Worm (Caenorhabditis elegans) whole organism, L4 larva: Measurements from ENCODE around the gene sul-1.

ENCODE experiments used
- F10B5.3 ChIP-seq: sonication (generic microtip); optimal IDR thresholded peaks from 2 replicates; lab custom pipeline; 2016; ENCODE audit warnings: mild to moderate bottlenecking, missing genetic modification characterization, missing compliant biosample characterization
- F26F4.8 ChIP-seq: fragments of 200-800 bp; sonication (Bioruptor generic); conservative IDR thresholded peaks from 2 replicates; pipeline ENCODE4 v1.3.6; 2022; ENCODE audit warnings: missing genetic modification characterization, missing compliant biosample characterization
- F37D6.2 ChIP-seq: sonication (generic microtip); optimal IDR thresholded peaks from 2 replicates; lab custom pipeline; 2016; ENCODE audit warnings: mild to moderate bottlenecking, missing genetic modification characterization, missing compliant biosample characterization
- R02D3.7 ChIP-seq: fragments of 150-350 bp; sonication (generic microtip); optimal IDR thresholded peaks from 3 replicates; lab custom pipeline; 2014; ENCODE audit warnings: missing biosample characterization, missing genetic modification characterization
- Y105C5A.15 ChIP-seq: fragments of 200-800 bp; sonication (Bioruptor generic); IDR thresholded peaks from 2 replicates; pipeline ENCODE4 v1.3.6; 2022; ENCODE audit warnings: missing genetic modification characterization, missing compliant biosample characterization
- Y5F2A.4 ChIP-seq: fragments of 200-800 bp; sonication (Bioruptor generic); optimal IDR thresholded peaks from 2 replicates; lab custom pipeline; 2018; ENCODE audit warnings: mild to moderate bottlenecking, missing genetic modification characterization, missing compliant biosample characterization
- Y75B8A.6 ChIP-seq: fragments of 200-800 bp; sonication (Bioruptor generic); IDR thresholded peaks from 2 replicates; pipeline ENCODE4 v1.3.6; 2022; ENCODE audit warnings: missing genetic modification reagents, missing genetic modification characterization, missing compliant biosample characterization
- aha-1 ChIP-seq: fragments of 150-350 bp; peaks from one replicate; lab custom pipeline; 2014; ENCODE audit warnings: missing biosample characterization, missing genetic modification characterization
- ama-1 ChIP-seq: fragments of 150-350 bp; optimal IDR thresholded peaks from 2 replicates; lab custom pipeline; 2014; ENCODE audit warnings: inconsistent platforms, mixed read lengths
- ceh-32 ChIP-seq: sonication (generic microtip); optimal IDR thresholded peaks from 2 replicates; lab custom pipeline; 2016; ENCODE audit warnings: mild to moderate bottlenecking, missing genetic modification characterization, missing compliant biosample characterization; ENCODE audit not compliant: poor library complexity
- ceh-62 ChIP-seq: sonication (generic microtip); optimal IDR thresholded peaks from 2 replicates; lab custom pipeline; 2017; ENCODE audit warnings: missing biosample characterization, missing genetic modification characterization
- ceh-82 ChIP-seq: sonication (generic microtip); optimal IDR thresholded peaks from 2 replicates; lab custom pipeline; 2017; ENCODE audit warnings: missing biosample characterization, missing genetic modification characterization
- ctbp-1 ChIP-seq: fragments of 200-800 bp; sonication (Bioruptor generic); IDR thresholded peaks from 2 replicates; pipeline ENCODE4 v1.3.6; 2022; ENCODE audit warnings: missing genetic modification reagents, missing genetic modification characterization, missing compliant biosample characterization
- daf-16 ChIP-seq, 3 experiments: sonication (generic microtip); optimal IDR thresholded peaks; 2 replicates each; lab custom pipeline; 2016 to 2017; ENCODE audit warnings: missing genetic modification characterization in 3 of 3, missing genetic modification reagents in 3 of 3, mild to moderate bottlenecking in 2 of 3, missing compliant biosample characterization in 2 of 3, missing biosample characterization in 1 of 3, moderate library complexity in 1 of 3
- dmd-6 ChIP-seq: fragments of 200-800 bp; sonication (Bioruptor generic); IDR thresholded peaks from 2 replicates; pipeline ENCODE4 v1.3.6; 2022; ENCODE audit warnings: missing genetic modification reagents, missing genetic modification characterization, missing compliant biosample characterization
- dve-1 ChIP-seq: sonication (generic microtip); optimal IDR thresholded peaks from 2 replicates; lab custom pipeline; 2017; ENCODE audit warnings: antibody characterized with exemption, mild to moderate bottlenecking, missing genetic modification characterization, missing compliant biosample characterization; ENCODE audit not compliant: insufficient read depth
- egl-27 ChIP-seq: sonication (generic microtip); optimal IDR thresholded peaks from 3 replicates; lab custom pipeline; 2017; ENCODE audit warnings: missing biosample characterization, missing genetic modification reagents, missing genetic modification characterization
- egl-43 ChIP-seq: fragments of 200-800 bp; sonication (Bioruptor generic); IDR thresholded peaks from 2 replicates; pipeline ENCODE4 v1.3.6; 2022; ENCODE audit warnings: missing genetic modification reagents, missing genetic modification characterization, missing compliant biosample characterization
- gei-8 ChIP-seq: fragments of 200-800 bp; sonication (Bioruptor generic); optimal IDR thresholded peaks from 2 replicates; lab custom pipeline; 2018; ENCODE audit warnings: mild to moderate bottlenecking, missing genetic modification characterization, missing compliant biosample characterization
- hif-1 ChIP-seq, 2 experiments: sonication (generic microtip); optimal IDR thresholded peaks; 2 replicates each; lab custom pipeline; 2016 to 2017; ENCODE audit warnings: missing compliant biosample characterization in 2 of 2, missing genetic modification characterization in 2 of 2, missing genetic modification reagents in 2 of 2, missing genotype in 2 of 2, mild to moderate bottlenecking in 1 of 2
- hlh-11 ChIP-seq: fragments of 200-800 bp; sonication (Bioruptor generic); optimal IDR thresholded peaks from 2 replicates; lab custom pipeline; 2018; ENCODE audit warnings: mild to moderate bottlenecking, missing genetic modification characterization, missing compliant biosample characterization
- hlh-30 ChIP-seq: sonication (generic microtip); optimal IDR thresholded peaks from 2 replicates; lab custom pipeline; 2017; ENCODE audit warnings: antibody characterized with exemption, mild to moderate bottlenecking, missing genetic modification characterization, missing compliant biosample characterization; ENCODE audit not compliant: insufficient read depth
- hmg-1.1 ChIP-seq: fragments of 200-800 bp; sonication (Bioruptor generic); IDR thresholded peaks from 2 replicates; pipeline ENCODE4 v1.3.6; 2022; ENCODE audit warnings: missing genetic modification reagents, missing genetic modification characterization, missing compliant biosample characterization
- lin-29 ChIP-seq: fragments of 200-800 bp; sonication (Bioruptor generic); IDR thresholded peaks from 2 replicates; pipeline ENCODE4 v1.3.6; 2022; ENCODE audit warnings: missing genetic modification reagents, missing genetic modification characterization, missing compliant biosample characterization
- lin-38 ChIP-seq: fragments of 200-800 bp; sonication (Bioruptor generic); IDR thresholded peaks from 2 replicates; pipeline ENCODE4 v1.3.6; 2022; ENCODE audit warnings: missing genetic modification reagents, missing genetic modification characterization, missing compliant biosample characterization
- lin-39 ChIP-seq: fragments of 150-350 bp; optimal IDR thresholded peaks from 2 replicates; lab custom pipeline; 2014; ENCODE audit warnings: missing biosample characterization, missing genetic modification reagents, missing genetic modification characterization
- lir-3 ChIP-seq: sonication (generic microtip); optimal IDR thresholded peaks from 2 replicates; lab custom pipeline; 2016; ENCODE audit warnings: mild to moderate bottlenecking, missing genetic modification characterization, missing compliant biosample characterization
- lsy-2 ChIP-seq, 2 experiments: fragments of 150-350 bp in 1 of 2; sonication (generic microtip) in 1 of 2; optimal IDR thresholded peaks; 2 replicates each; lab custom pipeline; 2014 to 2017; ENCODE audit warnings: missing biosample characterization in 2 of 2, missing genetic modification characterization in 2 of 2
- mdl-1 ChIP-seq, 2 experiments: fragments of 150-350 bp in 1 of 2; sonication (generic microtip) in 1 of 2; optimal IDR thresholded peaks; 2 replicates each; lab custom pipeline; 2014 to 2017; ENCODE audit warnings: missing biosample characterization in 2 of 2, missing genetic modification characterization in 2 of 2
- nhr-10 ChIP-seq: fragments of 150-350 bp; optimal IDR thresholded peaks from 2 replicates; lab custom pipeline; 2014; ENCODE audit warnings: missing biosample characterization, missing genetic modification characterization
- nhr-11 ChIP-seq: fragments of 150-350 bp; optimal IDR thresholded peaks from 2 replicates; lab custom pipeline; 2014; ENCODE audit warnings: missing biosample characterization, missing genetic modification characterization
- nhr-28 ChIP-seq: fragments of 150-350 bp; optimal IDR thresholded peaks from 2 replicates; lab custom pipeline; 2014; ENCODE audit warnings: missing biosample characterization, missing genetic modification characterization
- nhr-48 ChIP-seq: sonication (generic microtip); optimal IDR thresholded peaks from 2 replicates; lab custom pipeline; 2016; ENCODE audit warnings: mild to moderate bottlenecking, missing genetic modification characterization, missing compliant biosample characterization
- nhr-77 ChIP-seq: fragments of 150-350 bp; optimal IDR thresholded peaks from 2 replicates; lab custom pipeline; 2014; ENCODE audit warnings: missing biosample characterization, missing genetic modification characterization
- pqm-1 ChIP-seq: sonication (generic microtip); optimal IDR thresholded peaks from 2 replicates; lab custom pipeline; 2017; ENCODE audit warnings: missing biosample characterization, missing genetic modification characterization
- snpc-1.2 ChIP-seq: fragments of 200-800 bp; sonication (Bioruptor generic); IDR thresholded peaks from 2 replicates; pipeline ENCODE4 v1.3.6; 2022; ENCODE audit warnings: missing genetic modification reagents, missing genetic modification characterization, missing compliant biosample characterization
- spr-1 ChIP-seq: sonication (generic microtip); optimal IDR thresholded peaks from 2 replicates; lab custom pipeline; 2016; ENCODE audit warnings: mild to moderate bottlenecking, missing genetic modification characterization, missing compliant biosample characterization
- tag-97 ChIP-seq: fragments of 200-800 bp; sonication (Bioruptor generic); IDR thresholded peaks from 2 replicates; pipeline ENCODE4 v1.3.6; 2022; ENCODE audit warnings: missing genetic modification characterization, missing compliant biosample characterization
- tra-1 ChIP-seq: fragments of 200-800 bp; sonication (Bioruptor generic); IDR thresholded peaks from 2 replicates; pipeline ENCODE4 v1.3.6; 2022; ENCODE audit warnings: missing genetic modification reagents, missing genetic modification characterization, missing compliant biosample characterization
- unc-62 ChIP-seq, 3 experiments: fragments of 150-350 bp in 1 of 3; sonication (generic microtip); optimal IDR thresholded peaks in 2 of 3; peaks in 1 of 3; 1 replicate in 1 of 3; 2 replicates in 2 of 3; lab custom pipeline; 2014 to 2017; ENCODE audit warnings: missing biosample characterization in 3 of 3, missing genetic modification characterization in 3 of 3, missing genetic modification reagents in 3 of 3, missing genotype in 1 of 3
- zag-1 ChIP-seq: fragments of 150-350 bp; optimal IDR thresholded peaks from 2 replicates; lab custom pipeline; 2014; ENCODE audit warnings: missing biosample characterization, missing genetic modification characterization
- zfp-3 ChIP-seq: fragments of 200-800 bp; sonication (Bioruptor generic); conservative IDR thresholded peaks from 2 replicates; pipeline ENCODE4 v1.3.6; 2022; ENCODE audit warnings: missing genetic modification reagents, missing genetic modification characterization, missing compliant biosample characterization
- zip-2 ChIP-seq: fragments of 150-350 bp; optimal IDR thresholded peaks from 2 replicates; lab custom pipeline; 2014; ENCODE audit warnings: missing biosample characterization, missing genetic modification characterization
- ztf-7 ChIP-seq: fragments of 150-350 bp; optimal IDR thresholded peaks from 2 replicates; lab custom pipeline; 2014; ENCODE audit warnings: missing biosample characterization, missing genetic modification characterization

Gene sul-1

ce11 chrX:3297812-3298211, 27.1 kb upstream of the sul-1 start:
- TF ChIP-seq hlh-11 (tag; lab: Kevin White, UChicago) (peak; percentile 58), F37D6.2 (tag; lab: Kevin White, UChicago) (no peak), mdl-1 (tag; optimal IDR thresholded peaks at IDR 0.05; lab: Kevin White, UChicago) (peak in 1 of 2 experiments; percentile 0), lin-39 (tag; lab: Kevin White, UChicago) (no peak), lir-3 (tag; lab: Kevin White, UChicago) (no peak), nhr-10 (tag; lab: Kevin White, UChicago) (no peak), aha-1 (peak; percentile 71), daf-16 (GFP tag; optimal IDR thresholded peaks at IDR 0.05; lab: Kevin White, UChicago) (no peak), daf-16 (tag; optimal IDR thresholded peaks at IDR 0.05; lab: Kevin White, UChicago) (peak; percentile 73), hlh-30 (peak; percentile 18), dve-1 (tag; lab: Kevin White, UChicago) (peak; percentile 59), nhr-48 (tag; lab: Kevin White, UChicago) (peak; percentile 39), dmd-6 (GFP tag; lab: Robert Waterston, UW) (peak; percentile 96), nhr-28 (tag; lab: Kevin White, UChicago) (peak; percentile 78), pqm-1 (tag; lab: Kevin White, UChicago) (peak; percentile 61), spr-1 (tag; lab: Kevin White, UChicago) (no peak), unc-62 (GFP tag; optimal IDR thresholded peaks at IDR 0.05 in 1 of 2; lab: Kevin White, UChicago) (peak in 1 of 2 experiments; percentile 78), unc-62 (tag; optimal IDR thresholded peaks at IDR 0.05; lab: Kevin White, UChicago) (no peak), Y105C5A.15 (GFP tag; lab: Robert Waterston, UW) (no peak), nhr-77 (peak; percentile 69)

- TF ChIP-seq ztf-7, result no peak
- no peak for TF ChIP-seq lin-38 (GFP tag; lab: Robert Waterston, UW)
- no peak for TF ChIP-seq spr-1 (tag; lab: Kevin White, UChicago)
- peak; percentile 29 for TF ChIP-seq aha-1
Measured at ce11 chrX:3296182-3296581, 25.5 kb upstream of the sul-1 start, which contains the start of gene K09C4.2. Gene K09C4.2, plus strand, starts transcription at chrX:3296482.

DNA sequence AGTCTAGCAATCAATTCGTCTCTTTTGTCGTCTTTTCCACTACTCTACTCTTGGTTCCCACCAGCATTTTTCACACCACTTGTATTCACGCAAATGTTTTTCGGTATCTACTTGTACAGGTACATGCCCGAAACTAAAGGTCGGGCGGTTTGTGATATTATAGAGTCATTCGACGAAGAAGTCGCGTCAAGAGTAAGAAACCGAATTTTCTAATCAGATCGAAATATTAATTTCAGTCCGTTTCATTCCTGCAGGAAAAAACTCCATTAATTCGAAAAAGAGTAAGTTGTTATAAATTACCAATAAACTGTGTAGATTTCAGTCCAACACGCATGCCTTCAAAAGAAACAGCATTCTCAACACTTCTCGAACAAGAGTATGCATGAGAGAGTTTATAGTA, 21.2 kb upstream of the sul-1 start:
- TF ChIP-seq F10B5.3 (tag; lab: Kevin White, UChicago) (no peak), gei-8 (GFP tag; lab: Kevin White, UChicago) (no peak), unc-62 (GFP tag; optimal IDR thresholded peaks at IDR 0.05 in 1 of 2; lab: Kevin White, UChicago) (peak in 1 of 2 experiments; percentile 93), unc-62 (tag; optimal IDR thresholded peaks at IDR 0.05; lab: Kevin White, UChicago) (no peak), hmg-1.1 (GFP tag; lab: Robert Waterston, UW) (no peak)

ce11 chrX:3290147-3290546, 19.4 kb upstream of the sul-1 start:
- TF ChIP-seq ctbp-1 (no peak), ama-1 (lab: Kevin White, UChicago) (no peak), egl-27 (tag; lab: Kevin White, UChicago) (no peak), ceh-32 (tag; lab: Kevin White, UChicago) (no peak), ceh-82 (tag; lab: Kevin White, UChicago) (no peak), Y5F2A.4 (GFP tag; lab: Kevin White, UChicago) (no peak), zfp-3 (no peak), unc-62 (GFP tag; optimal IDR thresholded peaks at IDR 0.05 in 1 of 2; lab: Kevin White, UChicago) (no peak), unc-62 (tag; optimal IDR thresholded peaks at IDR 0.05; lab: Kevin White, UChicago) (no peak), tag-97 (GFP tag; lab: Robert Waterston, UW) (no peak), lin-29 (no peak), snpc-1.2 (GFP tag; lab: Robert Waterston, UW) (no peak), nhr-11 (tag; lab: Kevin White, UChicago) (no peak), ceh-62 (tag; lab: Kevin White, UChicago) (no peak), egl-43 (GFP tag; lab: Robert Waterston, UW) (no peak), lsy-2 (tag; optimal IDR thresholded peaks at IDR 0.05; lab: Kevin White, UChicago) (no peak), F37D6.2 (tag; lab: Kevin White, UChicago) (no peak), Y105C5A.15 (GFP tag; lab: Robert Waterston, UW) (no peak), nhr-28 (tag; lab: Kevin White, UChicago) (peak; percentile 93), pqm-1 (tag; lab: Kevin White, UChicago) (peak; percentile 90), R02D3.7 (tag; lab: Kevin White, UChicago) (no peak), zag-1 (tag; lab: Kevin White, UChicago) (no peak), tra-1 (peak; percentile 89), hif-1 (tag; optimal IDR thresholded peaks at IDR 0.05; lab: Kevin White, UChicago) (no peak), F26F4.8 (GFP tag; lab: Robert Waterston, UW) (no peak), ztf-7 (peak; percentile 4), zip-2 (no peak), Y75B8A.6 (GFP tag; lab: Robert Waterston, UW) (0 out of 2 replicates have a peak, but pooled peaks have one; percentile 30)
